Worm (Caenorhabditis elegans): Measurements from ENCODE around the gene ent-1.

Gene ent-1

DNA sequence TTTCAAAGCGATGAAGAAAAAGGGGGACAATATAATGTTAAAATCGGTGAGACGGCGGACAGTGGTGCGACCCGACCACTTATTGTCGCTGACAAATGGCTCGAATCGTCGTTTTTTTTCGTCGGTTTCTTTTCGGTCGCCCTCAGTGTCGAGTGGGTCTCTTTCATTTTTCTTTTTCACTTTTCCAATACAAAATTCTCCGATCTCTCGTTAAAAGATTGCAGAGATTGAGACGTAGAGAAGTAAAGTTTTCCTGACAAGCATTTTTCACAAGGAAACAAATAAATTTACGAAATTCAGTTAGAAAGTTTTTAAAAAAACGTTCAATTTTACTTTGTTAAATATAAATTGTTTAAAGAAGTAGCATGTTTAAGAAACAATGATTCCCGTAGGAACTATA, 36.3 kb upstream of the ent-1 start:
- TF ChIP-seq nhr-43 (tag; optimal IDR thresholded peaks at IDR 0.05; ENCODE audit: poor library complexity, severe bottlenecking) (no peak), lin-39 (tag; optimal IDR thresholded peaks at IDR 0.05) (peak; percentile 27)

DNA sequence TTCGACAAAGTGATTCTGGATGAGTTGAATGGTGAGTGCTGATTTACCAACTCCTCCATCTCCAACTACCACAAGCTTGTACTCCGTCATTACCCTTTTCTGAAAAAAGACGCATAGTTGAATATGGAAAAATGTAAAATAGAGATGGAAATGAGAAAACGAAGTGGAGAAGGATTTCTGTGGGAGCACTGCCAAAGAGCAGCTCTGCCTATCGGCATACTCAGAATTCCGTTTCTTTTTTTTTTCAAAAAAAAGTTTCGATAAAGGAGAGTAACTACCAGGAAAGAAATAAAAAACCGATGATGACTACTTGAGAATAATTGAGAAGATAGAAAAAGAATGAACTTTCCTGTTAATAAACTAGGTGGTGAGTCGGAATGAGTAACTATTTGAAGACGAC, 35.7 kb upstream of the ent-1 start, which contains the start of gene let-60:
Gene let-60, minus strand, starts transcription at position 101 of the 400 bp plus-strand sequence.
- TF ChIP-seq elt-3 (tag; optimal IDR thresholded peaks at IDR 0.05) (no peak), eor-1 (tag; optimal IDR thresholded peaks at IDR 0.05) (no peak), jun-1 (tag; optimal IDR thresholded peaks at IDR 0.05) (no peak), nfya-1 (tag; optimal IDR thresholded peaks at IDR 0.05; ENCODE audit: insufficient read depth) (no peak), nhr-25 (tag; optimal IDR thresholded peaks at IDR 0.05) (no peak), pqm-1 (tag; optimal IDR thresholded peaks at IDR 0.05) (no peak), aly-2 (tag; optimal IDR thresholded peaks at IDR 0.05) (no peak), tbx-2 (tag; optimal IDR thresholded peaks at IDR 0.05) (no peak), egl-5 (tag; optimal IDR thresholded peaks at IDR 0.05) (no peak), zag-1 (tag; optimal IDR thresholded peaks at IDR 0.05) (no peak), nhr-23 (tag; optimal IDR thresholded peaks at IDR 0.05) (no peak), nhr-12 (tag; optimal IDR thresholded peaks at IDR 0.05) (no peak), lin-15B (tag; optimal IDR thresholded peaks at IDR 0.05) (no peak), nhr-43 (tag; optimal IDR thresholded peaks at IDR 0.05; ENCODE audit: poor library complexity, severe bottlenecking) (no peak), nhr-11 (tag; optimal IDR thresholded peaks at IDR 0.05) (no peak), nhr-28 (tag; optimal IDR thresholded peaks at IDR 0.05) (no peak), R02D3.7 (tag; optimal IDR thresholded peaks at IDR 0.05) (no peak)

DNA sequence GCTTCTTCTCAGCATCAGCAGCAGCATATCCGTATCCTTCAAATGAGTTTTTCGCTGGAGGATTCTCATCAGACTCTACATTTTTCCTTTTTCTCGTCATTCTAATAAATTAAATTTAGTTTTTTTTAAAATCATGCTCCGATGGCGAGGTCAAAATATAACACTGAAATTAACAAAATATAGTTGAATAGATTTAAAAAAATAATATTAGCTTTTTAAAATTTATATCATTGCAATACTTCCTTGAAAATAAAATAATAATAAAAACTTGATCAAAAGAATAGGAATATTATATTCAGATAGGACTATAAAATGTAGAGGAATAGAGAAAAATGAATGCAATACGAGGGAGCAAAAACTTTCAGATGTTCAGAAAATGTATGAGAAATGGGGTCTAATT, 32.7 kb upstream of the ent-1 start, which contains the start of gene ZK792.5:
Gene ZK792.5, minus strand, starts transcription at position 101 of the 400 bp plus-strand sequence.
- no peak for TF ChIP-seq tbx-2 (tag; optimal IDR thresholded peaks at IDR 0.05)
- no peak for TF ChIP-seq fkh-10 (GFP tag; optimal IDR thresholded peaks at IDR 0.05)
- TF ChIP-seq nhr-43 (tag; optimal IDR thresholded peaks at IDR 0.05; ENCODE audit: poor library complexity, severe bottlenecking) = no peak
- TF ChIP-seq nhr-77 (tag; optimal IDR thresholded peaks at IDR 0.05) = no peak
- TF ChIP-seq sea-2 (GFP tag; optimal IDR thresholded peaks at IDR 0.05) = no peak
- no peak for TF ChIP-seq ama-1 (optimal IDR thresholded peaks at IDR 0.05)
- TF ChIP-seq nhr-25 (tag; optimal IDR thresholded peaks at IDR 0.05) = no peak
- no peak for TF ChIP-seq daf-12 (tag; optimal IDR thresholded peaks at IDR 0.05)
- TF ChIP-seq elt-3 (tag; optimal IDR thresholded peaks at IDR 0.05) = no peak
- no peak for TF ChIP-seq nfya-1 (tag; optimal IDR thresholded peaks at IDR 0.05; ENCODE audit: insufficient read depth)
- no peak for TF ChIP-seq ztf-11 (tag; optimal IDR thresholded peaks at IDR 0.05)

DNA sequence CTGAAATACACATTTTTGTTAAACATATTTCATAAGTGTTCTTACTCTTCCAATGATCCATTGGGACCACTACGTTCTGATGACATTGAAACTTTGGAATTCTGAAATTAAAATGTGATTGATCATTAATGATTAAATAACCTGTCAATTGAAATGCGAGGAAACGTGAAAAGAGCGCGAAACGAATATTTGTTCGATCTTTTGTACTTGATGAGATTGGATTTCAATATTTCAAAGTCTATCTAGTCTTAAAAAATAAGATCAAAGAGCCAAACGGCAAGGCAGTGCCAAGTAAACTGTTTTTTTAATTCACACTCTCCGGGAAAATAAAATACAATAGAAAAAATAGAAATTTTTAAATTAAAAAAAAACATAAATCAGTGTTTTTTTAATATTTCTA, 26.6 kb upstream of the ent-1 start, which contains the start of gene ZK792.4:
Gene ZK792.4, minus strand, starts transcription at position 101 of the 400 bp plus-strand sequence.
- TF ChIP-seq unc-39 (tag; optimal IDR thresholded peaks at IDR 0.05) (no peak), mml-1 (tag; optimal IDR thresholded peaks at IDR 0.05) (no peak), nhr-237 (tag; optimal IDR thresholded peaks at IDR 0.05) (no peak), jun-1 (tag; optimal IDR thresholded peaks at IDR 0.05) (no peak), ceh-16 (tag; optimal IDR thresholded peaks at IDR 0.05) (no peak), fkh-2 (tag; optimal IDR thresholded peaks at IDR 0.05) (no peak), nhr-28 (tag; optimal IDR thresholded peaks at IDR 0.05) (no peak), zag-1 (tag; optimal IDR thresholded peaks at IDR 0.05) (no peak), lin-39 (tag; optimal IDR thresholded peaks at IDR 0.05) (no peak), nhr-77 (tag; optimal IDR thresholded peaks at IDR 0.05) (no peak), ceh-82 (tag; optimal IDR thresholded peaks at IDR 0.05) (no peak), nfya-1 (tag; optimal IDR thresholded peaks at IDR 0.05; ENCODE audit: insufficient read depth) (no peak), daf-12 (tag; optimal IDR thresholded peaks at IDR 0.05) (no peak)

DNA sequence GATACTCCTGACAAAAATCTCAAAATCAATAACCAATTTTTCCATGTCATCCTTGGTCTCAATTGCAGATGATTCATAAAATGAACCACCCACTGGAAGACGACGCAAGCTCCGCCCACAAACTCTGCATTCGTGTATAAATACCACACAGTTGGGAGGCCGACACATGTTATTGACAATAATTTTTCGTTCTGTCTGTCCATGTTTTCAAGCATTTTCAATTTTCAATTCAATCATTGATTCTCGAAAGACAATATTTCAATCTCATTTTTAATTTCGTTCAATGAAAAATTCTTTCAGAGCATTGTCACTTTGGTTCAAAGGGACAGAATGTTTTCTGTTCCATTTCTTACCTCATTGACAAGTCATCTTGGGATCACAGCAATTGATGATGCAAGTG, 20.8 kb upstream of the ent-1 start, which contains the start of gene inx-9:
Gene inx-9, plus strand, starts transcription at position 301 of the 400 bp plus-strand sequence.
- TF ChIP-seq ceh-82 (tag; optimal IDR thresholded peaks at IDR 0.05) = no peak
- TF ChIP-seq nhr-25 (tag; optimal IDR thresholded peaks at IDR 0.05) = no peak
- TF ChIP-seq unc-39 (tag; optimal IDR thresholded peaks at IDR 0.05) = no peak
- no peak for TF ChIP-seq snpc-4 (tag; optimal IDR thresholded peaks at IDR 0.05)
- TF ChIP-seq egl-27 (tag; optimal IDR thresholded peaks at IDR 0.05) = no peak
- no peak for TF ChIP-seq nhr-43 (tag; optimal IDR thresholded peaks at IDR 0.05; ENCODE audit: poor library complexity, severe bottlenecking)
- TF ChIP-seq nhr-237 (tag; optimal IDR thresholded peaks at IDR 0.05) = no peak
- no peak for TF ChIP-seq R02D3.7 (tag; optimal IDR thresholded peaks at IDR 0.05)
- no peak for TF ChIP-seq fos-1 (tag; optimal IDR thresholded peaks at IDR 0.05)
- TF ChIP-seq tbx-2 (tag; optimal IDR thresholded peaks at IDR 0.05) = no peak
- TF ChIP-seq ceh-28 (tag; optimal IDR thresholded peaks at IDR 0.05) = no peak
- no peak for TF ChIP-seq zag-1 (tag; optimal IDR thresholded peaks at IDR 0.05)
